Worm (Caenorhabditis elegans) whole organism, early embryonic: ENCODE data around the gene inos-1.

Source experiments
- B0310.2 ChIP-seq: sonication (generic microtip); optimal IDR thresholded peaks from 2 replicates; lab custom pipeline; 2016; ENCODE audit warnings: mild to moderate bottlenecking, missing genetic modification characterization, missing compliant biosample characterization
- F13C5.2 ChIP-seq: sonication (generic microtip); optimal IDR thresholded peaks from 2 replicates; lab custom pipeline; 2017; ENCODE audit warnings: mild to moderate bottlenecking, missing genetic modification characterization, inconsistent platforms, missing compliant biosample characterization
- aly-1 ChIP-seq: sonication (generic microtip); optimal IDR thresholded peaks from 2 replicates; lab custom pipeline; 2016; ENCODE audit warnings: missing genetic modification characterization, missing compliant biosample characterization
- ama-1 ChIP-seq: fragments of 150-350 bp; optimal IDR thresholded peaks from 2 replicates; lab custom pipeline; 2014
- ceh-13 ChIP-seq: fragments of 200-800 bp; sonication (Bioruptor generic); optimal IDR thresholded peaks from 2 replicates; lab custom pipeline; 2018; ENCODE audit warnings: mild to moderate bottlenecking, missing genetic modification characterization, missing compliant biosample characterization
- ceh-36 ChIP-seq: sonication (generic microtip); optimal IDR thresholded peaks from 2 replicates; lab custom pipeline; 2016; ENCODE audit warnings: missing genetic modification characterization, inconsistent platforms, missing compliant biosample characterization
- ets-7 ChIP-seq: sonication (generic microtip); optimal IDR thresholded peaks from 2 replicates; lab custom pipeline; 2016; ENCODE audit warnings: missing genotype, missing genetic modification characterization, missing compliant biosample characterization
- flt-1 ChIP-seq: fragments of 200-800 bp; sonication (Bioruptor generic); IDR thresholded peaks from 2 replicates; pipeline ENCODE4 v1.3.6; 2022; ENCODE audit warnings: missing genetic modification characterization, missing compliant biosample characterization
- hmbx-1 ChIP-seq: sonication (generic microtip); optimal IDR thresholded peaks from 2 replicates; lab custom pipeline; 2016; ENCODE audit warnings: mild to moderate bottlenecking, missing genetic modification characterization, missing compliant biosample characterization
- hmg-4 ChIP-seq: fragments of 200-800 bp; sonication (Bioruptor generic); optimal IDR thresholded peaks from 2 replicates; lab custom pipeline; 2018; ENCODE audit warnings: mild to moderate bottlenecking, missing genetic modification characterization, missing compliant biosample characterization
- hnd-1 ChIP-seq: sonication (generic microtip); optimal IDR thresholded peaks from 2 replicates; lab custom pipeline; 2016; ENCODE audit warnings: missing genetic modification characterization, missing compliant biosample characterization
- pes-1 ChIP-seq: fragments of 200-800 bp; sonication (Bioruptor generic); IDR thresholded peaks from 2 replicates; pipeline ENCODE4 v1.3.6; 2022; ENCODE audit warnings: missing genetic modification reagents, missing genetic modification characterization, missing compliant biosample characterization
- scrt-1 ChIP-seq: fragments of 200-800 bp; sonication (Bioruptor generic); IDR thresholded peaks from 2 replicates; pipeline ENCODE4 v1.3.6; 2022; ENCODE audit warnings: missing genetic modification characterization, missing compliant biosample characterization
- sea-1 ChIP-seq: fragments of 200-800 bp; sonication (Bioruptor generic); conservative IDR thresholded peaks from 2 replicates; pipeline ENCODE4 v1.3.6; 2022; ENCODE audit warnings: missing genetic modification characterization, missing compliant biosample characterization
- tbx-11 ChIP-seq: fragments of 200-800 bp; sonication (Bioruptor generic); IDR thresholded peaks from 2 replicates; pipeline ENCODE4 v1.3.6; 2022; ENCODE audit warnings: missing genetic modification characterization, missing compliant biosample characterization
- tbx-37 ChIP-seq: fragments of 200-800 bp; sonication (Bioruptor generic); conservative IDR thresholded peaks from 2 replicates; pipeline ENCODE4 v1.3.6; 2022; ENCODE audit warnings: missing genetic modification reagents, missing genetic modification characterization, missing compliant biosample characterization
- tra-4 ChIP-seq: sonication (generic microtip); optimal IDR thresholded peaks from 2 replicates; lab custom pipeline; 2017; ENCODE audit warnings: missing genetic modification characterization, missing compliant biosample characterization

The inos-1 gene

DNA sequence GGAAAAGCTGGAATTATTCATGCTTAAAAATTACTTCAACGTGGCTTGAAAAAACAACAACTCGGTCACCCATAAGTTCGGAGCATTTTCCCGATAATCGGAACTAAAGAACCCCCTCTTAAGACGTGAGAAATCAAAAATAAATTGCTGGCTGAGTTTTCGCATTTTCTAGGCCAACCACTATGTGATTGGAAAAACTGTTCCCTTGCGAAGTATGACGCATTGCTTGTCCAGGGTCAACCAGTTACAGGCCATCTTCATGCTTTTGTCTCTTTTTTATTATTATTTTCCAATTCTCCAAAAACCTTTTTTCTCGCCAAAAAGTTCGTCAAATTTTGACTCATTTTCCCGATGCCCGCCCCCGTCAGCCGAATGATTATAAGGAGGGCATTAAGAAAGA, 20.0 kb upstream of the inos-1 start, which contains the start of gene F13D12.3:
Gene F13D12.3 (plus strand): TSS at position 301 of the 400 bp plus-strand sequence.
- TF ChIP-seq tbx-37 (GFP tag; lab: Robert Waterston, UW) (no peak), sea-1 (GFP tag; lab: Robert Waterston, UW) (no peak), ceh-36 (tag; lab: Kevin White, UChicago) (no peak), hmbx-1 (tag; lab: Kevin White, UChicago) (no peak), tra-4 (tag; lab: Kevin White, UChicago) (no peak), flt-1 (GFP tag; lab: Robert Waterston, UW) (no peak), ceh-13 (GFP tag; lab: Kevin White, UChicago) (no peak), aly-1 (tag; lab: Kevin White, UChicago) (no peak)

DNA sequence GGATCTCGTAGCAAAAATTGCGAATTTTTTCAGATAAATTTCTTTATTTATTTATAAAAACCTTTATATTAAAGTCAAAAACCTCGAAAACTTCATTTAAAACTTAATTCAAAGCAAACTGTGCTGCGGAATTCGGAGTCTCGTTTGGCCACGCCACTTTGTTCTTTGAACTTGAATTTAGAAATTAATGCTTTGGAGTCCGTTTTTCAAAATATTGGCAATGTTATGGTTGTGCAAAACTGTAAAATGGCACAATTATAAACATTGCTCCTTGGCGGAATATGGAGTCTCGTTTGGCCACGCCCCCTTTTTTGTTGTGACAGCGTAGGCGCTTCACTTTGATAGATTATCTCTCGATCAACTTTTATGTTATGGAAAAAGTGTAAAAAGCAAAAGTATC, 19.4 kb upstream of the inos-1 start:
- TF ChIP-seq flt-1 (GFP tag; lab: Robert Waterston, UW) (no peak), scrt-1 (GFP tag; lab: Robert Waterston, UW) (no peak), hnd-1 (tag; lab: Kevin White, UChicago) (no peak), aly-1 (tag; lab: Kevin White, UChicago) (no peak), F13C5.2 (tag; lab: Kevin White, UChicago) (no peak), ceh-13 (GFP tag; lab: Kevin White, UChicago) (no peak), tbx-37 (GFP tag; lab: Robert Waterston, UW) (no peak), B0310.2 (no peak), ets-7 (tag; lab: Kevin White, UChicago) (no peak), pes-1 (GFP tag; lab: Robert Waterston, UW) (no peak), hmg-4 (no peak), hmbx-1 (tag; lab: Kevin White, UChicago) (no peak), ama-1 (lab: Kevin White, UChicago) (no peak), tra-4 (tag; lab: Kevin White, UChicago) (no peak)

DNA sequence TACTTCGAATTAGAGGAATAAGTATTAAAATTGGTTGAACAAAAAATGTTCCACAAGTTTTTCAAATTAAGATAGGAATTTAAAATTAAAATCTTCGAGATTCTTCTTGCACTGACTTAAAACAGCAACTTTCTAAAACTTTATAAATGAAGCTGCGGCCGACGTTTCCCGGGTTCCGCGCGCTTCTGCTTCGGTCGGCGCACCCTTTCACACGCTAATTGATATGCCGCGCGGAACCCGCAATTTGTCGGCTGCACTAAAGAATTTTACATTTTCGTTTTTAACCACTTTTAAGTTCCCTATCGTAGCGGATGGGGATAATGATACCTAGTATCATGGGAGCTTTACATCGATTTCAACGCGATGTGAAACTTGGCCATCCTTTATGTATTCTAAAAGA, 14.6 kb upstream of the inos-1 start:
- TF ChIP-seq ama-1 (lab: Kevin White, UChicago) = no peak
- TF ChIP-seq tbx-11 (GFP tag; lab: Robert Waterston, UW) = no peak
- no peak for TF ChIP-seq ceh-36 (tag; lab: Kevin White, UChicago)
- no peak for TF ChIP-seq B0310.2
- TF ChIP-seq tbx-37 (GFP tag; lab: Robert Waterston, UW) = no peak
- no peak for TF ChIP-seq F13C5.2 (tag; lab: Kevin White, UChicago)
- TF ChIP-seq scrt-1 (GFP tag; lab: Robert Waterston, UW) = no peak
- TF ChIP-seq ceh-13 (GFP tag; lab: Kevin White, UChicago) = no peak
- no peak for TF ChIP-seq hmg-4
- no peak for TF ChIP-seq hmbx-1 (tag; lab: Kevin White, UChicago)
- no peak for TF ChIP-seq sea-1 (GFP tag; lab: Robert Waterston, UW)
- no peak for TF ChIP-seq tra-4 (tag; lab: Kevin White, UChicago)
- no peak for TF ChIP-seq pes-1 (GFP tag; lab: Robert Waterston, UW)
- TF ChIP-seq flt-1 (GFP tag; lab: Robert Waterston, UW) = no peak
- TF ChIP-seq aly-1 (tag; lab: Kevin White, UChicago) = no peak
- no peak for TF ChIP-seq ets-7 (tag; lab: Kevin White, UChicago)
- TF ChIP-seq hnd-1 (tag; lab: Kevin White, UChicago) = no peak

DNA sequence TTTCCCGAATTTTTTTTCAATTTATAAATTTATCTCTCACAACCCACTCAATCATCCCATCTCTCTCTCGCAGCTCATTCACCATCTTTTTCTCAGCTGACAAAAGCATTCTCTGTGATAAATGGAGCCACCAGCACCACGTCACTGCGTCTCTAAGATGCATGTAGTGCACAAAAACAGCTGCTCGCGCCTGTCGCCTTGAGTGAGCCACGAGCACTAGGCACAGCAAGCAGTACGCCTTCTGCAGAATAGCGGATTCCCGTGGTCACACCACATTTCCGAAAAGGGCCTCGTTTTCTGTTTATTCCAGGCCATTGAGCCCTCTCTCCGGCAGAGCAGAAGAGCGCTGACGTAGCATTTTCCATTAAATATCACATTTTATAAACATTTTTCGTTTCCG, 13.5 kb upstream of the inos-1 start, which contains the start of gene F13D12.10:
Gene F13D12.10 (plus strand): TSS at position 231 of the 400 bp plus-strand sequence.
- TF ChIP-seq tbx-11 (GFP tag; lab: Robert Waterston, UW) = no peak
- TF ChIP-seq hmg-4 = no peak
- TF ChIP-seq tra-4 (tag; lab: Kevin White, UChicago) = no peak
- TF ChIP-seq ama-1 (lab: Kevin White, UChicago) = no peak
- TF ChIP-seq pes-1 (GFP tag; lab: Robert Waterston, UW) = no peak
- TF ChIP-seq ceh-36 (tag; lab: Kevin White, UChicago) = no peak
- no peak for TF ChIP-seq hnd-1 (tag; lab: Kevin White, UChicago)
- TF ChIP-seq hmbx-1 (tag; lab: Kevin White, UChicago) = no peak
- TF ChIP-seq flt-1 (GFP tag; lab: Robert Waterston, UW) = no peak
- no peak for TF ChIP-seq aly-1 (tag; lab: Kevin White, UChicago)
- TF ChIP-seq B0310.2 = no peak
- no peak for TF ChIP-seq sea-1 (GFP tag; lab: Robert Waterston, UW)
- no peak for TF ChIP-seq ceh-13 (GFP tag; lab: Kevin White, UChicago)
- TF ChIP-seq tbx-37 (GFP tag; lab: Robert Waterston, UW) = no peak
- TF ChIP-seq F13C5.2 (tag; lab: Kevin White, UChicago) = no peak

DNA sequence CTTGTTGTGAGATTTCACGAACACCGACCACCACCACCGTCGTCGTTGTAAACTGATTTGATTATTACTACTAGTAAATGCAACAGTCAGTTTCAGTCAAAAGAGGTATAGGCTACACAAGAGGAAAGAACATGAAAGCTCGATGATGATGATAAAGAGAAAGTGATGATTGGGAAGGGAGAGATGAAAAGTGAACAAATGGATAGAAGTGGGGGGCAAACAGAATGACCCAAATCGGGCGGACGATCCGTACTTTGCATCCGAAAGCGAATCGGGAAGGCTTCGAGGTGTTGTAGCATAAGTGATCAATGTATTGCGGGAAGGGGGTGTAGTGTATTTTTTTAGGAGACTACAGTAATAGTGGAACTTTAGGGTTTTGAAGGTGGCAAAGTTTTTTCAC, 10.7 kb upstream of the inos-1 start:
- no peak for TF ChIP-seq hmbx-1 (tag; lab: Kevin White, UChicago)
- TF ChIP-seq ceh-36 (tag; lab: Kevin White, UChicago) = no peak
- no peak for TF ChIP-seq pes-1 (GFP tag; lab: Robert Waterston, UW)

DNA sequence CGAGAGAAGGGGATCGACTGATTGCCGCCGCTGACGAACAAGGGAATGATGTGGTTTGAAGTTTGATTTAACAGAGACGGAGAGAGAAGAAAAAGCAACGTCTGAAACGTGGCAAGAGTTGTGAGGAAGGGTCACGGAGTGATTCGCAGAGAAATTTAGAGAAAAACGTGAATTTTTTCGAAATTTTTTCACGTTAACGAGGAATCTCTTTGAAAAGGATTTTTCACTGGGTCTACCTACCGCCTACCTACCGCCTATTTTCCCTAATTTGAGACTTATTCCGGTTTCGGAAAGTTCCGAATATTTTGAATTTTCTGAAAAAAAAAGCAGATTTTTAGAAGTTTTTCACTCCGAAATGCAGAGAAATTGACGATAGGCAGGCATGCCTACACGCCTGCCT, 9.4 kb upstream of the inos-1 start, which contains the start of gene fcmt-1:
Gene fcmt-1 (minus strand): TSS at position 101 of the 400 bp plus-strand sequence.
- no peak for TF ChIP-seq tbx-11 (GFP tag; lab: Robert Waterston, UW)
- no peak for TF ChIP-seq ets-7 (tag; lab: Kevin White, UChicago)
- no peak for TF ChIP-seq ceh-13 (GFP tag; lab: Kevin White, UChicago)
- TF ChIP-seq aly-1 (tag; lab: Kevin White, UChicago) = no peak
- no peak for TF ChIP-seq flt-1 (GFP tag; lab: Robert Waterston, UW)

DNA sequence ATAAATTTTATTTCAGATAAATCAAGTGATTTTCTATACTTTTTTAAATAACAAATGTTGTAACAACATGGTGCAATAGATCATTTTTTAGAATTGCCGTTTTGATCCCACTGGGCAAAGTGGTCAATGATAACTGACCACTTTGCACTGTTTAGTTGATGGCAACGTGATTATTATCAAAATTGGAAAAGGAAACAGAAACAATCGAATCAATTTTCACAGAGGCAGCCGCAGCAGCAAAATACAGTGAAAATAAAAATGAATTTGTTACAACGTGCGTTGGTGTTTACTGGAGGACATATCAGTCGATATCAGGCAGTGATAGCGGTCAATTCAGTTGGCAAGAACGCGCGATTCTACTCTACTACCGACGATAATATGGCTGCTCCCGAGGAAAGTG, 5.7 kb upstream of the inos-1 start, which contains the start of gene VF13D12L.3:
Gene VF13D12L.3 (plus strand): TSS at position 223 of the 400 bp plus-strand sequence.
- TF ChIP-seq tra-4 (tag; lab: Kevin White, UChicago) (no peak), tbx-11 (GFP tag; lab: Robert Waterston, UW) (no peak), ama-1 (lab: Kevin White, UChicago) (no peak), sea-1 (GFP tag; lab: Robert Waterston, UW) (no peak), hmg-4 (no peak), F13C5.2 (tag; lab: Kevin White, UChicago) (no peak), ets-7 (tag; lab: Kevin White, UChicago) (no peak), ceh-36 (tag; lab: Kevin White, UChicago) (no peak), B0310.2 (no peak), scrt-1 (GFP tag; lab: Robert Waterston, UW) (no peak), hmbx-1 (tag; lab: Kevin White, UChicago) (no peak), pes-1 (GFP tag; lab: Robert Waterston, UW) (no peak)
